Fruit fly (Drosophila melanogaster): Measurements from ENCODE around the gene gpp.

- no peak for TF ChIP-seq tj (GFP tag; optimal IDR thresholded peaks at IDR 0.05)
- TF ChIP-seq cnc (optimal IDR thresholded peaks at IDR 0.05) = no peak
- TF ChIP-seq Clk (GFP tag; optimal IDR thresholded peaks at IDR 0.05) = no peak
- TF ChIP-seq bab1 (GFP tag; optimal IDR thresholded peaks at IDR 0.05) = no peak
- no peak for TF ChIP-seq cic (GFP tag; optimal IDR thresholded peaks at IDR 0.05)
- no peak for TF ChIP-seq CG14711 (tag; optimal IDR thresholded peaks at IDR 0.05)
- TF ChIP-seq CG11617 (GFP tag; optimal IDR thresholded peaks at IDR 0.05) = no peak
- no peak for TF ChIP-seq CG1620 (GFP tag; optimal IDR thresholded peaks at IDR 0.05)
- TF ChIP-seq kay (GFP tag; ENCODE audit: borderline replicate concordance) = no peak
- TF ChIP-seq toe (GFP tag; optimal IDR thresholded peaks at IDR 0.05) = no peak
- TF ChIP-seq ovo (GFP tag; optimal IDR thresholded peaks at IDR 0.05) = no peak
- TF ChIP-seq CG7045 (GFP tag; optimal IDR thresholded peaks at IDR 0.05) = no peak
- TF ChIP-seq CG12768 (GFP tag; optimal IDR thresholded peaks at IDR 0.05) = no peak
- TF ChIP-seq Crg-1 (GFP tag; optimal IDR thresholded peaks at IDR 0.05) = no peak
Observed at dm6 chr3R:6428935-6429334, 22.3 kb downstream of the gpp start.

Data from whole organism, adult.